Worm (Caenorhabditis elegans) whole organism, mixed stage, embryonic: ENCODE results near the gene C32D5.11.

Experiments
- M03D4.4 ChIP-seq: sonication (generic microtip); optimal IDR thresholded peaks from 2 replicates; lab custom pipeline; 2017; ENCODE audit warnings: mild to moderate bottlenecking, missing genetic modification characterization, missing compliant biosample characterization
- blmp-1 ChIP-seq: fragments of 150-350 bp; optimal IDR thresholded peaks from 2 replicates; lab custom pipeline; 2014; ENCODE audit warnings: missing biosample characterization, missing genetic modification characterization
- ceh-39 ChIP-seq: fragments of 150-350 bp; optimal IDR thresholded peaks from 2 replicates; lab custom pipeline; 2014; ENCODE audit warnings: missing biosample characterization, missing genetic modification characterization
- ceh-43 ChIP-seq: fragments of 200-800 bp; sonication (Bioruptor generic); optimal IDR thresholded peaks from 2 replicates; lab custom pipeline; 2018; ENCODE audit warnings: mild to moderate bottlenecking, missing genetic modification characterization, moderate library complexity, missing compliant biosample characterization
- ceh-83 ChIP-seq: fragments of 200-800 bp; sonication (Bioruptor generic); optimal IDR thresholded peaks from 2 replicates; lab custom pipeline; 2018; ENCODE audit warnings: mild to moderate bottlenecking, missing genetic modification characterization, missing compliant biosample characterization
- ces-1 ChIP-seq: fragments of 150-350 bp; optimal IDR thresholded peaks from 2 replicates; lab custom pipeline; 2014; ENCODE audit warnings: missing biosample characterization, missing genetic modification reagents, missing genetic modification characterization
- cnd-1 ChIP-seq: fragments of 200-800 bp; sonication (Bioruptor generic); optimal IDR thresholded peaks from 2 replicates; lab custom pipeline; 2018; ENCODE audit warnings: mild to moderate bottlenecking, missing genetic modification characterization, missing compliant biosample characterization
- drap-1 ChIP-seq: fragments of 200-800 bp; sonication (Bioruptor generic); optimal IDR thresholded peaks from 3 replicates; lab custom pipeline; 2018; ENCODE audit warnings: mild to moderate bottlenecking, missing genetic modification characterization, missing compliant biosample characterization
- elt-1 ChIP-seq: sonication (generic microtip); optimal IDR thresholded peaks from 2 replicates; lab custom pipeline; 2017; ENCODE audit warnings: missing genetic modification characterization, mild to moderate bottlenecking, missing compliant biosample characterization, antibody characterized with exemption, moderate library complexity, borderline replicate concordance; ENCODE audit not compliant: insufficient read depth
- flh-1 ChIP-seq: fragments of 200-800 bp; sonication (Bioruptor generic); optimal IDR thresholded peaks from 2 replicates; lab custom pipeline; 2018; ENCODE audit warnings: mild to moderate bottlenecking, missing genetic modification characterization, moderate library complexity, missing compliant biosample characterization
- ham-2 ChIP-seq: fragments of 200-800 bp; sonication (Bioruptor generic); optimal IDR thresholded peaks from 2 replicates; lab custom pipeline; 2018; ENCODE audit warnings: mild to moderate bottlenecking, missing genetic modification characterization, missing compliant biosample characterization
- hlh-1 ChIP-seq: fragments of 150-350 bp; optimal IDR thresholded peaks from 2 replicates; lab custom pipeline; 2014; ENCODE audit warnings: missing biosample characterization, missing genetic modification reagents, missing genetic modification characterization
- lin-13 ChIP-seq: fragments of 150-350 bp; optimal IDR thresholded peaks from 2 replicates; lab custom pipeline; 2014; ENCODE audit warnings: missing biosample characterization, missing genetic modification characterization
- lin-32 ChIP-seq: fragments of 200-800 bp; sonication (Bioruptor generic); optimal IDR thresholded peaks from 2 replicates; lab custom pipeline; 2018; ENCODE audit warnings: mild to moderate bottlenecking, missing genetic modification characterization, missing compliant biosample characterization
- lsy-2 ChIP-seq: fragments of 150-350 bp; optimal IDR thresholded peaks from 2 replicates; lab custom pipeline; 2014; ENCODE audit warnings: missing biosample characterization, missing genetic modification characterization
- mab-5 ChIP-seq: fragments of 150-350 bp; optimal IDR thresholded peaks from 2 replicates; lab custom pipeline; 2014; ENCODE audit warnings: missing biosample characterization, missing genetic modification characterization
- mep-1 ChIP-seq: fragments of 150-350 bp; optimal IDR thresholded peaks from 2 replicates; lab custom pipeline; 2017; ENCODE audit warnings: missing biosample characterization, missing genetic modification reagents, missing genetic modification characterization, inconsistent platforms
- mls-2 ChIP-seq: sonication (generic microtip); optimal IDR thresholded peaks from 2 replicates; lab custom pipeline; 2016; ENCODE audit warnings: mild to moderate bottlenecking, missing genetic modification characterization, moderate library complexity, missing compliant biosample characterization
- nhr-2 ChIP-seq: fragments of 150-350 bp; optimal IDR thresholded peaks from 2 replicates; lab custom pipeline; 2014; ENCODE audit warnings: missing biosample characterization, missing genetic modification characterization
- nhr-237 ChIP-seq: fragments of 150-350 bp; optimal IDR thresholded peaks from 2 replicates; lab custom pipeline; 2014; ENCODE audit warnings: missing biosample characterization, missing genetic modification characterization
- nhr-28 ChIP-seq: fragments of 150-350 bp; optimal IDR thresholded peaks from 2 replicates; lab custom pipeline; 2014; ENCODE audit warnings: missing biosample characterization, missing genetic modification characterization
- nhr-76 ChIP-seq: sonication (generic microtip); optimal IDR thresholded peaks from 2 replicates; lab custom pipeline; 2017; ENCODE audit warnings: missing biosample characterization, missing genetic modification characterization
- pha-4 ChIP-seq: fragments of 150-350 bp; optimal IDR thresholded peaks from 2 replicates; lab custom pipeline; 2018; ENCODE audit warnings: missing biosample characterization, missing genetic modification reagents, missing genetic modification characterization
- sem-2 ChIP-seq: fragments of 200-800 bp; sonication (Bioruptor generic); optimal IDR thresholded peaks from 2 replicates; lab custom pipeline; 2018; ENCODE audit warnings: mild to moderate bottlenecking, missing genetic modification characterization, missing compliant biosample characterization
- snpc-4 ChIP-seq: fragments of 150-350 bp; optimal IDR thresholded peaks from 2 replicates; lab custom pipeline; 2014; ENCODE audit warnings: missing biosample characterization, missing genetic modification characterization
- sptf-1 ChIP-seq: sonication (generic microtip); optimal IDR thresholded peaks from 2 replicates; lab custom pipeline; 2017; ENCODE audit warnings: mild to moderate bottlenecking, missing genetic modification characterization, moderate library complexity, missing compliant biosample characterization
- unc-120 ChIP-seq: sonication (generic microtip); optimal IDR thresholded peaks from 2 replicates; lab custom pipeline; 2017; ENCODE audit warnings: missing genetic modification characterization, missing compliant biosample characterization; ENCODE audit not compliant: poor library complexity, severe bottlenecking
- zip-8 ChIP-seq: fragments of 150-350 bp; optimal IDR thresholded peaks from 2 replicates; lab custom pipeline; 2014; ENCODE audit warnings: missing biosample characterization, missing genetic modification characterization

The C32D5.11 gene

DNA sequence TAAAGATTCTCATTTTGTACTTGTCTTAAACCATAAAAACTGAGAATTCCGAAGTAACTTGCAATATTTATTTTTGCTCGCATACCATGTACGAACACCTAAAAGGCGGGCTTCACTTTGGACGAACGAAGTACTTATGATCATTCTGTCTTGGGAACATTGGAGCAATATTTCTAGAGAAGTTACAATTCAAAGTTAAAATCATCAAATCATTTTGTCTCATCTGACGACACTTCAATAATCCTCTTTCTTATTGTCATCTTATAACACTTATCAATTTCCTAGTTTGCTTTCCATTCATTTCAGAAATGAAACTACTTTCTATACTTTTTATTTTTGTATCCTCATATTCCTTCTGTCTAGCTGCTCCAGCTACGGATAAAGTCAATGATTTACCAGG is 11.4 kb upstream of the C32D5.11 start, which contains the start of gene ctsa-4.1:
Gene ctsa-4.1, plus strand, starts transcription at position 301 of the 400 bp plus-strand sequence.
- no peak for TF ChIP-seq lsy-2
- TF ChIP-seq, all 35 proteins: peak for 0

DNA sequence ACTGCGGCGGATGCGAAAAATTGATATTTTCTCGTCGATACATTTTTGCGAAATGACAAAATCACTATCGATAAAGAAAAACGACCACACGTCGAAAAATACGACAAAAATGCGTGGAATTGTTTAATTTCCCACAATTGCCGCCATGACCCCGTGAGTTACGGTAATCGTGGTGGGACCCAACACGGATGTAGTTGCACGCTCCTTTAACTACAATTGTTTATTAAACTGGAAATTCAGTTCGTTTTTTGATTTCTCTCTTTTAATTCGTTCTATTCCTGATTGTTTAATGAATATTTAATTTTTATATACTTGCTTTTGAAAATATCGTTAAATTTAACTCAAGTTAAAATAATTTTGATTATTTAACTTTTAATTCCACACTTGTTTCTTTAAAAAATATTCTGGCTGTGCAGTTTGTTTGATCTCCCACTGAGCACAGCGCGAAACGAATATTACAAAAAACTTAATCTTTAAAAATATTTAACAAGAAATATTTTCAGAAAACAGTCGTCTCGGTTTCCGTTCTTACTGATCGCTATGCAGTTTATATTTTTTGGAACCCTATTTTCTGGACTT is 10.1 kb upstream of the C32D5.11 start, which contains the start of the genes ani-2 and clec-88:
Gene ani-2, minus strand, starts transcription at position 131 of the 579 bp plus-strand sequence.
Gene clec-88, plus strand, starts transcription at position 486 of the 579 bp plus-strand sequence.
- TF ChIP-seq M03D4.4 (tag; lab: Kevin White, UChicago) (no peak), zip-8 (tag; lab: Kevin White, UChicago) (no peak), mls-2 (tag; lab: Kevin White, UChicago) (no peak), ceh-43 (GFP tag; lab: Kevin White, UChicago) (no peak), snpc-4 (tag; lab: Kevin White, UChicago) (no peak), unc-120 (tag; lab: Kevin White, UChicago) (no peak), flh-1 (GFP tag; lab: Kevin White, UChicago) (no peak), mab-5 (tag; lab: Kevin White, UChicago) (no peak), nhr-28 (tag; lab: Kevin White, UChicago) (no peak), ceh-83 (GFP tag; lab: Kevin White, UChicago) (no peak), nhr-76 (tag; lab: Kevin White, UChicago) (no peak), blmp-1 (tag; lab: Kevin White, UChicago) (no peak), ceh-39 (tag; lab: Kevin White, UChicago) (no peak)
- TF ChIP-seq, all 35 proteins: peak for 0

DNA sequence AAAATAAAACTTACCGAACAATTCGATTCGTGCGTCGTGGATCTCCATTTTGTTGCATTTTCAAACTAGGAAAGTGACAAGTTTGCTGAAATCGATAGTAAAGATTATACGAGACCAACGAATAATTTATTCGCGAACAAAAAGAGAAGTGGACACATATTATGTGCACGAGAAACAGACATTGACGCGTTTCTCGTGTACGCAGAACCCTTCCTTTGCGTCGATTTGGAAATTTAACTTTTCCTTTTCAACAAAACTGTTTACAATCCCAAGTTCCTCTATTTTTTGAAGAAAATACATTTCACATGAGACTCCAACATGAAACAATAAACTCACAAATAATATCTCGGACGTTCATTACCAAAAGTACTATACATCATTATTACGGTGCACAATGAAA is 5.6 kb upstream of the C32D5.11 start, which contains the start of gene K10B2.4:
Gene K10B2.4, minus strand, starts transcription at position 138 of the 400 bp plus-strand sequence.
- TF ChIP-seq sptf-1 (tag; lab: Kevin White, UChicago) (peak; percentile 3), lsy-2 (peak; percentile 57), ces-1 (no peak), hlh-1 (tag; lab: Kevin White, UChicago) (peak; percentile 27), nhr-2 (tag; lab: Kevin White, UChicago) (no peak), ham-2 (GFP tag; lab: Kevin White, UChicago) (no peak), sem-2 (GFP tag; lab: Kevin White, UChicago) (no peak), lin-13 (peak; percentile 62), pha-4 (peak; percentile 2), lin-32 (GFP tag; lab: Kevin White, UChicago) (no peak), mep-1 (tag; lab: Kevin White, UChicago) (peak; percentile 72), cnd-1 (peak; percentile 0), elt-1 (no peak), unc-120 (tag; lab: Kevin White, UChicago) (peak; percentile 65), M03D4.4 (tag; lab: Kevin White, UChicago) (peak; percentile 21), drap-1 (GFP tag; lab: Kevin White, UChicago) (peak; percentile 8)

DNA sequence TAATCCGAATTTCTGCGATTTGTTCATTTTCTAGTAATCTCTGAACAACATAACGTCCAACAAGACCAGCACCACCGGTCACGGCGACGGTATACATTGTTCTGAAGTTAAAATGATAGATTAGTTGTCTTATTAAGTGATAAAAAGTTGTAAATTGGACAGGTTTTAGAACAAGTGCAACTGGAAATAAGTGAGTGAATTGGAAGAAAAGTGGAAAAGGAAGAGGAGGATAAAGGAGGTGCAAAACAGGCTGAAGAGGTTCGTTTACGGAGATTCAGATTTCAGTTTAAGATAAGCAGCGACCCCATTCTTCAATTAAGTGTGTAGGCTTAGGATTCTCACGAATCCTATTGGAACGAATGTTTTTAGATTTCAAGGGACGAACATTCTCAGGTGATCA is 3.7 kb upstream of the C32D5.11 start, which contains the start of gene C32D5.12:
Gene C32D5.12, minus strand, starts transcription at position 101 of the 400 bp plus-strand sequence.
- TF ChIP-seq flh-1 (GFP tag; lab: Kevin White, UChicago) (no peak), lin-32 (GFP tag; lab: Kevin White, UChicago) (no peak), elt-1 (no peak)

DNA sequence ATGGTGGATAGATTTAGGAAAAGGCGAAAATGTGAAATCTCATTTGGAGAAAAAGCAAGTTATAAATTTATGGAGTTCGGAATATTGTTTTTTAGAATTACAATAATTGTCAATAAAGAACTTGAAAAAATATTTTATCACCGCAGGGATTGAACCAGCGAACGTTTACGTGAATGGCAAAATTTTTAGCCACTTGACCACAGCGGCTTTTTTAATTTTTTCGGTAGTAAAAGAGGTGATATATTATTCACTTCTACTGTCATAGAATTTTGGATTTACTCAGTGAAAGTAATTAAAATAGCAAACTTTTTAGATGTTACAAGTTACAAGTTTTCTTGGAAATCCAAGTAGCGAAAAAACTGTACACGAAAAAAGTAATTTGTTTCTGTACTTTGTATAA is 3.0 kb upstream of the C32D5.11 start:
- TF ChIP-seq pha-4 = no peak
- TF ChIP-seq nhr-237 = no peak
- no peak for TF ChIP-seq sem-2 (GFP tag; lab: Kevin White, UChicago)
- TF ChIP-seq lsy-2 = no peak

DNA sequence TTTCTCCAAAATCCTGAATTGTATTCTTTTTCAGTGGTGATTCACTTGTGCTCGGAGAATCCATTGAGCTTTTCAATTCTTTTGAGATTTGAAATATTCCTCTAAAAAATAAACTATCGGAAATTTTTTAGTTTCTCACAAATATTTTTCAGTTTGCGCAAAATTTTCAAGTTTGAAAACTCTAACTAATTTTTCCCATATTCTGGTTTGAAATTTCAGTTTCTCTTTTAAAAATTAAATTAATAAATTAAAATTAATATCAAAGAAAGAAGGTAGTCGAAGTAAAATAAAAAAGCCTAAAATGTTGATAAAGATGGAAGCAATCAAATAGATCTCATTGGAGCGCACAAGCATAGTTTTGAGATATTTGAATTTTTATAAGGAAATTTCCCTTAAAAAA is 3.4 kb downstream of the C32D5.11 start, which contains the start of gene C32D5.10:
Gene C32D5.10, minus strand, starts transcription at position 101 of the 400 bp plus-strand sequence.
- no peak for TF ChIP-seq ceh-83 (GFP tag; lab: Kevin White, UChicago)
- no peak for TF ChIP-seq M03D4.4 (tag; lab: Kevin White, UChicago)
